Worm (Caenorhabditis elegans) whole organism, L1 larva: Measurements from ENCODE around the gene F17C11.12.

ENCODE experiments used
- C34B4.2 ChIP-seq: sonication (generic microtip); optimal IDR thresholded peaks from 2 replicates; lab custom pipeline; 2017; ENCODE audit warnings: mild to moderate bottlenecking, missing genetic modification characterization, missing compliant biosample characterization
- F16B12.6 ChIP-seq: fragments of 150-350 bp; optimal IDR thresholded peaks from 2 replicates; lab custom pipeline; 2014; ENCODE audit warnings: missing biosample characterization, missing genetic modification characterization
- Y116A8C.19 ChIP-seq: sonication (generic microtip); optimal IDR thresholded peaks from 2 replicates; lab custom pipeline; 2016; ENCODE audit warnings: missing compliant biosample characterization, missing genetic modification characterization, borderline replicate concordance
- aha-1 ChIP-seq: fragments of 150-350 bp; optimal IDR thresholded peaks from 2 replicates; lab custom pipeline; 2014; ENCODE audit warnings: missing biosample characterization, missing genetic modification characterization
- alr-1 ChIP-seq: fragments of 200-800 bp; sonication (Bioruptor generic); optimal IDR thresholded peaks from 2 replicates; lab custom pipeline; 2018; ENCODE audit warnings: borderline replicate concordance, mild to moderate bottlenecking, missing genetic modification characterization, missing compliant biosample characterization
- aly-2 ChIP-seq: fragments of 150-350 bp; optimal IDR thresholded peaks from 2 replicates; lab custom pipeline; 2014; ENCODE audit warnings: missing biosample characterization, missing genetic modification characterization
- ceh-8 ChIP-seq: fragments of 200-800 bp; sonication (Bioruptor generic); optimal IDR thresholded peaks from 2 replicates; lab custom pipeline; 2018; ENCODE audit warnings: mild to moderate bottlenecking, missing genetic modification characterization, moderate library complexity, missing compliant biosample characterization
- ceh-90 ChIP-seq: sonication (generic microtip); optimal IDR thresholded peaks from 2 replicates; lab custom pipeline; 2016; ENCODE audit warnings: missing genetic modification characterization, missing compliant biosample characterization
- ces-1 ChIP-seq: fragments of 150-350 bp; optimal IDR thresholded peaks from 2 replicates; lab custom pipeline; 2014; ENCODE audit warnings: missing biosample characterization, missing genetic modification reagents, missing genetic modification characterization
- efl-1 ChIP-seq, 4 experiments: fragments of 150-350 bp; optimal IDR thresholded peaks in 3 of 4; peaks in 1 of 4; 1 replicate in 1 of 4; 2 replicates in 3 of 4; lab custom pipeline; 2014; ENCODE audit warnings: missing biosample characterization in 2 of 4, missing genetic modification characterization in 2 of 4, missing genetic modification reagents in 2 of 4
- egl-13 ChIP-seq: sonication (generic microtip); optimal IDR thresholded peaks from 2 replicates; lab custom pipeline; 2016; ENCODE audit warnings: missing genotype, missing genetic modification reagents, missing genetic modification characterization, missing compliant biosample characterization
- egl-27 ChIP-seq, 2 experiments: fragments of 150-350 bp in 1 of 2; sonication (generic microtip); optimal IDR thresholded peaks; 3 replicates each; lab custom pipeline; 2017 to 2018; ENCODE audit warnings: missing biosample characterization in 2 of 2, missing genetic modification characterization in 2 of 2, missing genetic modification reagents in 2 of 2
- fkh-10 ChIP-seq: sonication (generic microtip); optimal IDR thresholded peaks from 2 replicates; lab custom pipeline; 2017; ENCODE audit warnings: missing biosample characterization, missing genetic modification reagents, missing genetic modification characterization
- fkh-4 ChIP-seq: sonication (generic microtip); optimal IDR thresholded peaks from 2 replicates; lab custom pipeline; 2016; ENCODE audit warnings: missing compliant biosample characterization, missing genetic modification characterization, borderline replicate concordance
- fkh-8 ChIP-seq: sonication (generic microtip); optimal IDR thresholded peaks from 2 replicates; lab custom pipeline; 2016; ENCODE audit warnings: mild to moderate bottlenecking, missing genetic modification characterization, missing compliant biosample characterization
- irx-1 ChIP-seq: sonication (generic microtip); optimal IDR thresholded peaks from 2 replicates; lab custom pipeline; 2016; ENCODE audit warnings: missing genetic modification characterization, missing compliant biosample characterization
- lin-13 ChIP-seq: fragments of 150-350 bp; optimal IDR thresholded peaks from 2 replicates; lab custom pipeline; 2014; ENCODE audit warnings: missing biosample characterization, missing genetic modification reagents, missing genetic modification characterization
- lin-14 ChIP-seq: fragments of 200-800 bp; sonication (Bioruptor generic); optimal IDR thresholded peaks from 2 replicates; lab custom pipeline; 2018; ENCODE audit warnings: mild to moderate bottlenecking, missing genetic modification characterization, moderate library complexity, missing compliant biosample characterization
- lir-3 ChIP-seq: sonication (generic microtip); optimal IDR thresholded peaks from 2 replicates; lab custom pipeline; 2016; ENCODE audit warnings: mild to moderate bottlenecking, missing genetic modification characterization, moderate library complexity, missing compliant biosample characterization; ENCODE audit not compliant: poor library complexity
- lsy-2 ChIP-seq, 2 experiments: fragments of 150-350 bp; optimal IDR thresholded peaks; 2 replicates each; lab custom pipeline; 2014; ENCODE audit warnings: missing biosample characterization in 2 of 2, missing genetic modification characterization in 2 of 2
- mab-9 ChIP-seq: fragments of 200-800 bp; sonication (Bioruptor generic); IDR thresholded peaks from 2 replicates; pipeline ENCODE4 v1.3.6; 2022; ENCODE audit warnings: missing genetic modification reagents, missing genetic modification characterization, missing compliant biosample characterization
- mdl-1 ChIP-seq, 2 experiments: fragments of 150-350 bp; optimal IDR thresholded peaks; 2 replicates each; lab custom pipeline; 2014 to 2017; ENCODE audit warnings: missing biosample characterization in 2 of 2, missing genetic modification characterization in 2 of 2, inconsistent platforms in 1 of 2
- mef-2 ChIP-seq: fragments of 150-350 bp; optimal IDR thresholded peaks from 2 replicates; lab custom pipeline; 2014; ENCODE audit warnings: missing biosample characterization, missing genetic modification characterization
- nhr-19 ChIP-seq: fragments of 200-800 bp; sonication (Bioruptor generic); conservative IDR thresholded peaks from 2 replicates; pipeline ENCODE4 v1.3.6; 2022; ENCODE audit warnings: missing genetic modification characterization, missing compliant biosample characterization
- nhr-20 ChIP-seq: sonication (generic microtip); optimal IDR thresholded peaks from 2 replicates; lab custom pipeline; 2016; ENCODE audit warnings: mild to moderate bottlenecking, missing genetic modification characterization, missing compliant biosample characterization
- nhr-28 ChIP-seq: fragments of 150-350 bp; optimal IDR thresholded peaks from 2 replicates; lab custom pipeline; 2014; ENCODE audit warnings: missing biosample characterization, missing genetic modification characterization
- nhr-47 ChIP-seq: sonication (generic microtip); optimal IDR thresholded peaks from 2 replicates; lab custom pipeline; 2016; ENCODE audit warnings: mild to moderate bottlenecking, missing genetic modification characterization, moderate library complexity, missing compliant biosample characterization
- nhr-71 ChIP-seq: sonication (generic microtip); optimal IDR thresholded peaks from 2 replicates; lab custom pipeline; 2016; ENCODE audit warnings: mild to moderate bottlenecking, missing genetic modification characterization, moderate library complexity, missing compliant biosample characterization
- nhr-77 ChIP-seq: fragments of 150-350 bp; optimal IDR thresholded peaks from 2 replicates; lab custom pipeline; 2014; ENCODE audit warnings: missing biosample characterization, missing genetic modification characterization
- nhr-84 ChIP-seq: sonication (generic microtip); optimal IDR thresholded peaks from 2 replicates; lab custom pipeline; 2017; ENCODE audit warnings: missing biosample characterization, missing genetic modification characterization
- nhr-85 ChIP-seq: sonication (generic microtip); peaks from one replicate; lab custom pipeline; 2016; ENCODE audit warnings: missing genetic modification characterization, inconsistent platforms, missing compliant biosample characterization
- nhr-90 ChIP-seq: sonication (generic microtip); optimal IDR thresholded peaks from 2 replicates; lab custom pipeline; 2016; ENCODE audit warnings: mild to moderate bottlenecking, missing genetic modification characterization, missing compliant biosample characterization; ENCODE audit not compliant: poor library complexity
- pax-3 ChIP-seq: fragments of 200-800 bp; sonication (Bioruptor generic); optimal IDR thresholded peaks from 2 replicates; lab custom pipeline; 2018; ENCODE audit warnings: mild to moderate bottlenecking, missing genetic modification characterization, moderate library complexity, missing compliant biosample characterization
- pqm-1 ChIP-seq: sonication (generic microtip); optimal IDR thresholded peaks from 3 replicates; lab custom pipeline; 2017; ENCODE audit warnings: missing biosample characterization, missing genetic modification characterization
- rnt-1 ChIP-seq: sonication (generic microtip); optimal IDR thresholded peaks from 2 replicates; lab custom pipeline; 2016; ENCODE audit warnings: mild to moderate bottlenecking, missing genetic modification characterization, moderate library complexity, missing compliant biosample characterization
- snpc-4 ChIP-seq: fragments of 150-350 bp; optimal IDR thresholded peaks from 2 replicates; lab custom pipeline; 2014; ENCODE audit warnings: missing biosample characterization, missing genetic modification characterization
- sptf-1 ChIP-seq: fragments of 150-350 bp; optimal IDR thresholded peaks from 2 replicates; lab custom pipeline; 2014; ENCODE audit warnings: missing biosample characterization, missing genetic modification characterization
- tbx-2 ChIP-seq: sonication (generic microtip); optimal IDR thresholded peaks from 2 replicates; lab custom pipeline; 2016; ENCODE audit warnings: missing genetic modification characterization, missing compliant biosample characterization
- tlp-1 ChIP-seq: fragments of 150-350 bp; optimal IDR thresholded peaks from 2 replicates; lab custom pipeline; 2014; ENCODE audit warnings: missing biosample characterization, missing genetic modification characterization
- vab-15 ChIP-seq: sonication (generic microtip); optimal IDR thresholded peaks from 2 replicates; lab custom pipeline; 2017; ENCODE audit warnings: missing genotype, mild to moderate bottlenecking, missing genetic modification characterization, missing compliant biosample characterization
- xbp-1 ChIP-seq: sonication (generic microtip); optimal IDR thresholded peaks from 2 replicates; lab custom pipeline; 2016; ENCODE audit warnings: missing genetic modification characterization, missing compliant biosample characterization
- zag-1 ChIP-seq: fragments of 150-350 bp; optimal IDR thresholded peaks from 2 replicates; lab custom pipeline; 2014; ENCODE audit warnings: missing biosample characterization, missing genetic modification characterization
- zip-4 ChIP-seq: fragments of 200-800 bp; sonication (Bioruptor generic); optimal IDR thresholded peaks from 2 replicates; lab custom pipeline; 2018; ENCODE audit warnings: mild to moderate bottlenecking, missing genetic modification characterization, moderate library complexity, missing compliant biosample characterization
- ztf-11 ChIP-seq, 2 experiments: sonication (generic microtip); optimal IDR thresholded peaks; 2 replicates each; lab custom pipeline; 2016 to 2017; ENCODE audit warnings: missing genetic modification characterization in 2 of 2, missing biosample characterization in 1 of 2, missing compliant biosample characterization in 1 of 2
- ztf-4 ChIP-seq: fragments of 150-350 bp; optimal IDR thresholded peaks from 2 replicates; lab custom pipeline; 2014; ENCODE audit warnings: missing biosample characterization, missing genetic modification characterization

F17C11.12 gene

DNA sequence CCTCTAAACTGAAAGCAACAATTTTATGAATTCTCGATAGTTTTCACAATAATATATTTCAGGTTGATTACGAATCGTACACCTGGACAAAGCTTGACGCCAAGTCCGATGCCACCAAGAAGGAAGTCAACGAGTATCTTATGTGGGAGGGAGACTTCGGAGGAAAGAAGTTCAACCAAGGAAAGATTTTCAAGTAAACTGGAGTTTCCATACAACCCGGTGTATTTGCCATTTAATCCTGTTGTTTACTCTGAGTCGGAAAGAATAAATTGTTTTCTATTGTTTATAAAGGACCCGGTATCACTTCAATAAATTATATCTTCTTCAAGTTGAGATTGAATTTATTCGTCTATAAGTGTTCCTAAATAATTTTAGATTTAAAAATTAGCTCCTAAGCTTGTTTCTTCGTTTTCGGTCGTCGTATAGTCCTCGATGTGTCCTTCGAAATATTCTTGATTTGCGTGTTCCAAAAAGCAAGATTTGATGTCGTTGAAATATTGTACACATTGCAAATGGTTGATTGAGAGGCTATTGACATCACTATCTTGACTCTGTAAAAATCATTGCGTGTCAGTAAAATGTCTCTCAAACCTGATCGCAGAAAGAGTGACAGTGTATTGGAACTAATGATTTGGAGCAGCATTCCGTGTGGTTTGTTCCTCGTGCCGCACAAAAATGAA, 31.0 kb upstream of the F17C11.12 start:
- TF ChIP-seq efl-1 (optimal IDR thresholded peaks at IDR 0.05; lab: Kevin White, UChicago) (no peak), efl-1 (GFP tag; optimal IDR thresholded peaks at IDR 0.05 in 1 of 2; lab: Kevin White, UChicago) (peak in 1 of 2 experiments; percentile 24), lsy-2 (tag; optimal IDR thresholded peaks at IDR 0.05; lab: Kevin White, UChicago) (peak in 1 of 2 experiments; percentile 27), tlp-1 (tag; lab: Kevin White, UChicago) (no peak), nhr-85 (tag; lab: Kevin White, UChicago) (peak; percentile 4)

DNA sequence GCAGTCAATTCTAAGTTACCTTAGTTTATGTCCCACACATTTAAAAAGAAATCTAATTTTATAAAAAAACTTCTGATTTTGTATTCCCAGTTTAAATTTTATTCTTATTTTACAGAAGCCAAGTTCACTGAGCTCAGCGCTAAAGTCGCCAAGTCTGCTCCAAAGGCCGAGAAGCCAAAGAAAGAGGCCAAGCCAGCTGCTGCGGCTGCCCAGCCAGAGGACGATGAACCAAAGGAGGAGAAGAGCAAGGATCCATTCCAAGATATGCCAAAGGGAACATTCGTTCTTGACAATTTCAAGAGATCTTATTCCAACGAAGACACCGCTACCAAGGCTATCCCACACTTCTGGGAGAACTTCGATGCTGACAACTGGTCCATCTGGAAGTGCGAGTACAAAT, 30.2 kb upstream of the F17C11.12 start:
- TF ChIP-seq nhr-47 (tag; lab: Kevin White, UChicago) = no peak
- no peak for TF ChIP-seq efl-1 (optimal IDR thresholded peaks at IDR 0.05; lab: Kevin White, UChicago)
- TF ChIP-seq efl-1 (GFP tag; optimal IDR thresholded peaks at IDR 0.05 in 1 of 2; lab: Kevin White, UChicago) = peak in 1 of 2 experiments; percentile 17

ce11 chrV:10965501-10965900, 28.8 kb upstream of the F17C11.12 start, which contains the start of the genes ctf-4 and eef-1G:
TSS of gene ctf-4 (minus strand) at chrV:10965539.
TSS of gene eef-1G (plus strand) at chrV:10965719.
- TF ChIP-seq nhr-47 (tag; lab: Kevin White, UChicago) (peak; percentile 96), egl-27 (tag; optimal IDR thresholded peaks at IDR 0.05; lab: Kevin White, UChicago) (peak in 1 of 2 experiments; percentile 34), zip-4 (peak; percentile 85), rnt-1 (tag; lab: Kevin White, UChicago) (peak; percentile 96), aly-2 (tag; lab: Kevin White, UChicago) (peak; percentile 70), ztf-11 (tag; optimal IDR thresholded peaks at IDR 0.05; lab: Kevin White, UChicago) (peak in 1 of 2 experiments; percentile 67), nhr-84 (tag; lab: Kevin White, UChicago) (no peak), zag-1 (tag; lab: Kevin White, UChicago) (peak; percentile 46), F16B12.6 (peak; percentile 68), mab-9 (GFP tag; lab: Robert Waterston, UW) (peak; percentile 86), Y116A8C.19 (tag; lab: Kevin White, UChicago) (no peak), egl-13 (tag; lab: Kevin White, UChicago) (peak; percentile 95), tbx-2 (tag; lab: Kevin White, UChicago) (peak; percentile 97), nhr-71 (tag; lab: Kevin White, UChicago) (peak; percentile 98), snpc-4 (tag; lab: Kevin White, UChicago) (no peak), aha-1 (tag; lab: Kevin White, UChicago) (peak; percentile 47), efl-1 (optimal IDR thresholded peaks at IDR 0.05; lab: Kevin White, UChicago) (peak; percentile 96 to 99), efl-1 (GFP tag; optimal IDR thresholded peaks at IDR 0.05 in 1 of 2; lab: Kevin White, UChicago) (peak; percentile 94 to 99), ceh-8 (GFP tag; lab: Kevin White, UChicago) (peak; percentile 72), pax-3 (tag; lab: Kevin White, UChicago) (peak; percentile 91), xbp-1 (tag; lab: Kevin White, UChicago) (peak; percentile 96), nhr-19 (GFP tag; lab: Robert Waterston, UW) (peak; percentile 99), irx-1 (tag; lab: Kevin White, UChicago) (peak; percentile 90), pqm-1 (tag; lab: Kevin White, UChicago) (no peak), lin-14 (GFP tag; lab: Kevin White, UChicago) (peak; percentile 99), nhr-90 (tag; lab: Kevin White, UChicago) (peak; percentile 96), nhr-20 (tag; lab: Kevin White, UChicago) (peak; percentile 99), mdl-1 (tag; optimal IDR thresholded peaks at IDR 0.05; lab: Kevin White, UChicago) (peak in 1 of 2 experiments; percentile 93), ceh-90 (tag; lab: Kevin White, UChicago) (no peak), ztf-4 (peak; percentile 93), sptf-1 (no peak), ces-1 (GFP tag; lab: Kevin White, UChicago) (no peak), nhr-77 (peak; percentile 96), lin-13 (GFP tag; lab: Kevin White, UChicago) (peak; percentile 95), vab-15 (tag; lab: Kevin White, UChicago) (peak; percentile 74), alr-1 (no peak), C34B4.2 (tag; lab: Kevin White, UChicago) (no peak), fkh-10 (GFP tag; lab: Kevin White, UChicago) (peak; percentile 80), fkh-8 (tag; lab: Kevin White, UChicago) (peak; percentile 97), fkh-4 (peak; percentile 67), nhr-28 (tag; lab: Kevin White, UChicago) (no peak), lir-3 (tag; lab: Kevin White, UChicago) (peak; percentile 81), mef-2 (tag; lab: Kevin White, UChicago) (peak; percentile 48)
